Fruit fly (Drosophila melanogaster) whole organism, prepupa: Measurements from ENCODE around the gene CG7168.

Source experiments
- Blimp-1 ChIP-seq: fragments of 200-800 bp; sonication (Bioruptor generic); optimal IDR thresholded peaks from 3 replicates; lab custom pipeline; 2017; ENCODE audit warnings: missing biosample characterization, missing genetic modification characterization, mild to moderate bottlenecking, moderate library complexity, missing genetic modification reagents
- CG10631 ChIP-seq: fragments of 200-800 bp; sonication (Bioruptor generic); optimal IDR thresholded peaks from 2 replicates; lab custom pipeline; 2016; ENCODE audit warnings: missing biosample characterization, missing genetic modification characterization
- CG10669 ChIP-seq: fragments of 200-800 bp; sonication (Bioruptor generic); optimal IDR thresholded peaks from 3 replicates; lab custom pipeline; 2018; ENCODE audit warnings: missing biosample characterization, mild to moderate bottlenecking, missing genetic modification characterization, moderate library complexity
- CG11762 ChIP-seq: fragments of 200-800 bp; sonication (Bioruptor generic); optimal IDR thresholded peaks from 3 replicates; lab custom pipeline; 2016; ENCODE audit warnings: missing biosample characterization, missing genetic modification characterization; ENCODE audit not compliant: insufficient read depth
- CG15336 ChIP-seq: fragments of 200-800 bp; sonication (Bioruptor generic); IDR thresholded peaks from 2 replicates; pipeline ENCODE4 v1.3.6; 2022; ENCODE audit warnings: missing biosample characterization, missing genetic modification characterization
- CG1621 ChIP-seq: fragments of 200-800 bp; sonication (Bioruptor generic); optimal IDR thresholded peaks from 3 replicates; lab custom pipeline; 2018; ENCODE audit warnings: missing biosample characterization, mild to moderate bottlenecking, missing genetic modification characterization
- CG16779 ChIP-seq: fragments of 200-800 bp; sonication (Bioruptor generic); optimal IDR thresholded peaks from 3 replicates; lab custom pipeline; 2017; ENCODE audit warnings: missing biosample characterization, mild to moderate bottlenecking, missing genetic modification characterization
- CG3032 ChIP-seq: fragments of 200-800 bp; optimal IDR thresholded peaks from 2 replicates; lab custom pipeline; 2019; ENCODE audit warnings: missing biosample characterization, mild to moderate bottlenecking, missing genetic modification characterization, moderate library complexity
- CG31627 ChIP-seq: fragments of 200-800 bp; sonication (Bioruptor generic); optimal IDR thresholded peaks from 3 replicates; lab custom pipeline; 2016; ENCODE audit warnings: missing biosample characterization, missing genetic modification characterization
- CG32006 ChIP-seq: fragments of 200-800 bp; sonication (Bioruptor generic); optimal IDR thresholded peaks from 3 replicates; lab custom pipeline; 2017; ENCODE audit warnings: missing biosample characterization, mild to moderate bottlenecking, missing genetic modification characterization
- CG34406 ChIP-seq: fragments of 200-800 bp; sonication (Bioruptor generic); optimal IDR thresholded peaks from 3 replicates; lab custom pipeline; 2016; ENCODE audit warnings: missing biosample characterization, missing genetic modification characterization
- CG3919 ChIP-seq: fragments of 200-800 bp; sonication (Bioruptor generic); optimal IDR thresholded peaks from 3 replicates; lab custom pipeline; 2016; ENCODE audit warnings: missing biosample characterization, missing genetic modification characterization
- CG4318 ChIP-seq: fragments of 200-800 bp; sonication (Bioruptor generic); optimal IDR thresholded peaks from 3 replicates; lab custom pipeline; 2017; ENCODE audit warnings: missing biosample characterization, mild to moderate bottlenecking, missing genetic modification characterization
- CG6163 ChIP-seq: fragments of 200-800 bp; sonication (Bioruptor generic); IDR thresholded peaks from 3 replicates; pipeline ENCODE4 v1.3.6; 2022; ENCODE audit warnings: missing biosample characterization, missing genetic modification characterization
- CG6276 ChIP-seq: fragments of 200-800 bp; sonication (Bioruptor generic); optimal IDR thresholded peaks from 2 replicates; lab custom pipeline; 2017; ENCODE audit warnings: missing biosample characterization, mild to moderate bottlenecking, missing genetic modification characterization
- CG6792 ChIP-seq: fragments of 200-800 bp; sonication (Bioruptor generic); optimal IDR thresholded peaks from 3 replicates; lab custom pipeline; 2016; ENCODE audit warnings: missing biosample characterization, missing genetic modification characterization
- CG6808 ChIP-seq: fragments of 200-800 bp; sonication (Bioruptor generic); optimal IDR thresholded peaks from 3 replicates; lab custom pipeline; 2017; ENCODE audit warnings: missing biosample characterization, missing genetic modification characterization, mild to moderate bottlenecking, moderate library complexity, missing genetic modification reagents
- CG6854 ChIP-seq: fragments of 200-800 bp; sonication (Bioruptor generic); optimal IDR thresholded peaks from 2 replicates; lab custom pipeline; 2017; ENCODE audit warnings: missing biosample characterization, mild to moderate bottlenecking, missing genetic modification characterization
- CG7368 ChIP-seq: fragments of 200-800 bp; sonication (Bioruptor generic); optimal IDR thresholded peaks from 3 replicates; lab custom pipeline; 2016; ENCODE audit warnings: missing biosample characterization, missing genetic modification characterization
- CG8119 ChIP-seq: fragments of 200-800 bp; sonication (Bioruptor generic); IDR thresholded peaks from 3 replicates; pipeline ENCODE4 v1.3.6; 2022; ENCODE audit warnings: missing biosample characterization, missing genetic modification characterization
- CG8319 ChIP-seq: fragments of 200-800 bp; sonication (Bioruptor generic); optimal IDR thresholded peaks from 3 replicates; lab custom pipeline; 2016; ENCODE audit warnings: missing biosample characterization, missing genetic modification characterization
- CG8632 ChIP-seq: fragments of 200-800 bp; sonication (Bioruptor generic); optimal IDR thresholded peaks from 3 replicates; lab custom pipeline; 2016; ENCODE audit warnings: missing biosample characterization, missing genetic modification characterization
- CG9139 ChIP-seq: fragments of 200-800 bp; sonication (Bioruptor generic); optimal IDR thresholded peaks from 3 replicates; lab custom pipeline; 2017; ENCODE audit warnings: missing biosample characterization, mild to moderate bottlenecking, missing genetic modification characterization
- Eip75B ChIP-seq: fragments of 200-800 bp; sonication (Bioruptor generic); optimal IDR thresholded peaks from 3 replicates; lab custom pipeline; 2016; ENCODE audit warnings: missing biosample characterization, missing genetic modification characterization
- Eip78C ChIP-seq: fragments of 200-800 bp; sonication (Bioruptor generic); peaks from one replicate; lab custom pipeline; 2016; ENCODE audit warnings: missing biosample characterization, missing genetic modification characterization
- Eip93F ChIP-seq: fragments of 200-800 bp; sonication (Bioruptor generic); optimal IDR thresholded peaks from 2 replicates; lab custom pipeline; 2016; ENCODE audit warnings: missing biosample characterization, mild to moderate bottlenecking, missing genetic modification characterization
- Ets21C ChIP-seq: fragments of 200-800 bp; sonication (Bioruptor generic); optimal IDR thresholded peaks from 3 replicates; lab custom pipeline; 2016; ENCODE audit warnings: missing biosample characterization, missing genetic modification characterization
- Ets96B ChIP-seq: fragments of 200-800 bp; optimal IDR thresholded peaks from 2 replicates; lab custom pipeline; 2019; ENCODE audit warnings: missing biosample characterization, mild to moderate bottlenecking, missing genetic modification characterization, moderate library complexity
- Hr38 ChIP-seq: sonication (Bioruptor generic); optimal IDR thresholded peaks from 2 replicates; lab custom pipeline; 2016; ENCODE audit warnings: missing biosample characterization, missing genetic modification characterization
- Hr39 ChIP-seq: fragments of 200-800 bp; sonication (Bioruptor generic); optimal IDR thresholded peaks from 2 replicates; lab custom pipeline; 2016; ENCODE audit warnings: missing biosample characterization, missing genetic modification characterization
- Hr4 ChIP-seq: fragments of 200-800 bp; sonication (Bioruptor generic); optimal IDR thresholded peaks from 3 replicates; lab custom pipeline; 2016; ENCODE audit warnings: missing biosample characterization, missing genetic modification characterization
- Lpt ChIP-seq: fragments of 200-800 bp; sonication (Bioruptor generic); optimal IDR thresholded peaks from 3 replicates; lab custom pipeline; 2016; ENCODE audit warnings: missing biosample characterization, missing genetic modification characterization
- Met ChIP-seq: fragments of 200-800 bp; sonication (Bioruptor generic); optimal IDR thresholded peaks from 3 replicates; lab custom pipeline; 2016; ENCODE audit warnings: missing biosample characterization, missing genetic modification characterization
- OdsH ChIP-seq: fragments of 200-800 bp; sonication (Bioruptor generic); optimal IDR thresholded peaks from 3 replicates; lab custom pipeline; 2016; ENCODE audit warnings: missing biosample characterization, missing genetic modification characterization
- Smox ChIP-seq: fragments of 200-800 bp; sonication (Bioruptor generic); optimal IDR thresholded peaks from 3 replicates; lab custom pipeline; 2016; ENCODE audit warnings: missing biosample characterization, missing genetic modification characterization
- Sox102F ChIP-seq: fragments of 200-800 bp; sonication (Bioruptor generic); optimal IDR thresholded peaks from 2 replicates; lab custom pipeline; 2016; ENCODE audit warnings: missing biosample characterization, mild to moderate bottlenecking, missing genetic modification characterization
- Sox14 ChIP-seq: fragments of 200-800 bp; sonication (Bioruptor generic); optimal IDR thresholded peaks from 3 replicates; lab custom pipeline; 2016; ENCODE audit warnings: missing biosample characterization, missing genetic modification characterization
- Sox15 ChIP-seq: fragments of 200-800 bp; sonication (Bioruptor generic); optimal IDR thresholded peaks from 3 replicates; lab custom pipeline; 2016; ENCODE audit warnings: missing biosample characterization, missing genetic modification characterization
- acj6 ChIP-seq: fragments of 200-800 bp; sonication (Bioruptor generic); optimal IDR thresholded peaks from 3 replicates; lab custom pipeline; 2016; ENCODE audit warnings: missing biosample characterization, missing genetic modification characterization
- cyc ChIP-seq: fragments of 200-800 bp; sonication (Bioruptor generic); optimal IDR thresholded peaks from 3 replicates; lab custom pipeline; 2016; ENCODE audit warnings: missing biosample characterization, missing genetic modification characterization
- dsx ChIP-seq: fragments of 200-800 bp; optimal IDR thresholded peaks from 3 replicates; lab custom pipeline; 2019; ENCODE audit warnings: missing biosample characterization, mild to moderate bottlenecking, missing genetic modification characterization, moderate library complexity; ENCODE audit not compliant: poor library complexity, severe bottlenecking
- eg ChIP-seq: fragments of 200-800 bp; sonication (Bioruptor generic); IDR thresholded peaks from 3 replicates; pipeline ENCODE4 v1.3.6; 2022; ENCODE audit warnings: missing biosample characterization, missing genetic modification characterization
- esn ChIP-seq: fragments of 200-800 bp; sonication (Bioruptor generic); optimal IDR thresholded peaks from 2 replicates; lab custom pipeline; 2016; ENCODE audit warnings: missing biosample characterization, mild to moderate bottlenecking, missing genetic modification characterization, moderate library complexity
- fd59A ChIP-seq: fragments of 200-800 bp; sonication (Bioruptor generic); optimal IDR thresholded peaks from 2 replicates; lab custom pipeline; 2017; ENCODE audit warnings: missing biosample characterization, mild to moderate bottlenecking, missing genetic modification characterization, missing genetic modification reagents
- fd85E ChIP-seq: fragments of 200-800 bp; sonication (Bioruptor generic); optimal IDR thresholded peaks from 3 replicates; lab custom pipeline; 2016; ENCODE audit warnings: missing biosample characterization, missing genetic modification characterization
- net ChIP-seq: fragments of 200-800 bp; sonication (Bioruptor generic); optimal IDR thresholded peaks from 3 replicates; lab custom pipeline; 2016; ENCODE audit warnings: missing biosample characterization, missing genetic modification characterization
- pdm3 ChIP-seq: fragments of 200-800 bp; sonication (Bioruptor generic); optimal IDR thresholded peaks from 3 replicates; lab custom pipeline; 2016; ENCODE audit warnings: missing biosample characterization, missing genetic modification characterization
- salr ChIP-seq, 2 experiments: fragments of 200-800 bp; sonication (Bioruptor generic); optimal IDR thresholded peaks; 3 replicates each; lab custom pipeline; 2016 to 2018; ENCODE audit warnings: missing biosample characterization in 2 of 2, missing genetic modification characterization in 2 of 2, mild to moderate bottlenecking in 1 of 2
- spab ChIP-seq: fragments of 200-800 bp; sonication (Bioruptor generic); optimal IDR thresholded peaks from 2 replicates; lab custom pipeline; 2017; ENCODE audit warnings: missing biosample characterization, mild to moderate bottlenecking, missing genetic modification characterization, missing genetic modification reagents
- svp ChIP-seq: fragments of 200-800 bp; sonication (Bioruptor generic); peaks from one replicate; lab custom pipeline; 2016; ENCODE audit warnings: missing biosample characterization, missing genetic modification characterization
- topi ChIP-seq: fragments of 200-800 bp; sonication (Bioruptor generic); optimal IDR thresholded peaks from 3 replicates; lab custom pipeline; 2016; ENCODE audit warnings: missing biosample characterization, missing genetic modification characterization
- vri ChIP-seq: fragments of 200-800 bp; sonication (Bioruptor generic); optimal IDR thresholded peaks from 3 replicates; lab custom pipeline; 2016; ENCODE audit warnings: missing biosample characterization, mild to moderate bottlenecking, missing genetic modification characterization

CG7168 gene

DNA sequence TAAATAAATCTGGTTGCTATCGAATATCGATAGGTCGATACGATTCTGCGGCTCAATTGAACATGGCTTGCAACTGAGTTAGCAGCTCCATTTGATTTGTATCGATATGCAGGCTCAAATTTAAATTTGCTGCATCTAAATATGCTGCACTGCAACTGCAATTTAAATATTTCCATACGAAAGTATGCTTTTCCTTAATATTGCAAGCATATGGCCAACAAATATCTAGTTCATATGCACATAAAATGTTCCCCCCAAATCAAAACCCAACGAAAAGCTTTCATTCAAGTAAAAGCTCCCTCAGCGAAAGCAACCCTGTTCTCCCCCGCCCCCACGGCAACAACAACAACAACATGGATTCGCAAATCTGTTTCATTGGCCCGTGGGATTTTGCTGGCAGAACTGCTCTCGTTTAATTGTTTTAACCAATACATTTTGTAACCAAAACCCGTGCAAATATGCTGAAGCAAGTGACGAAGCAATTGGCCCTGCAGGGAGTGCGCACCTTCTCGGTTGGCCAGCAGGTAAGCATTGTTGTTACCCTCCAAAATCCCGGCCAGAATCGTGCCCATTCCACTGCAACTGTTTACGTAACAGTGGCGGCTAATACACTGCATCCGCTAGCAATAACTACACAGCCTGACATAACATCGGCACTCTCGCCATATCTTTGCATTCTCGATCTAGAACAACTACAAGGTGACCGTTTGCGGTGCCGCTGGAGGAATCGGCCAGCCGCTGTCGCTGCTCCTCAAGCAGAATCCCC is at the start of gene CG7168, which contains the start of gene Mdh2:
Gene CG7168, minus strand, starts transcription at position 40 of the 766 bp plus-strand sequence.
Gene Mdh2, plus strand, starts transcription at position 354 of the 766 bp plus-strand sequence.
- TF ChIP-seq Sox14 (GFP tag; lab: Kevin White, UChicago), result peak; percentile 7
- no peak for TF ChIP-seq Eip75B (GFP tag; lab: Kevin White, UChicago)
- TF ChIP-seq CG15336 (GFP tag; lab: Robert Waterston, UW), result no peak
- TF ChIP-seq eg, result no peak
- TF ChIP-seq CG8632 (GFP tag; lab: Kevin White, UChicago), result no peak
- no peak for TF ChIP-seq CG32006 (GFP tag; lab: Kevin White, UChicago)
- no peak for TF ChIP-seq Met (GFP tag; lab: Kevin White, UChicago)
- TF ChIP-seq CG9139 (GFP tag; lab: Kevin White, UChicago), result no peak
- no peak for TF ChIP-seq fd59A (GFP tag; lab: Kevin White, UChicago)
- TF ChIP-seq dsx, result peak; percentile 28
- no peak for TF ChIP-seq Hr4 (GFP tag; lab: Kevin White, UChicago)
- TF ChIP-seq CG3032 (tag; lab: Kevin White, UChicago), result no peak
- TF ChIP-seq CG6854 (GFP tag; lab: Kevin White, UChicago), result no peak
- peak; percentile 82 for TF ChIP-seq vri (GFP tag; lab: Kevin White, UChicago)
- TF ChIP-seq CG3919 (GFP tag; lab: Kevin White, UChicago), result no peak
- no peak for TF ChIP-seq Smox (GFP tag; lab: Kevin White, UChicago)
- peak; percentile 75 for TF ChIP-seq svp (GFP tag; lab: Kevin White, UChicago)
- TF ChIP-seq acj6 (GFP tag; lab: Kevin White, UChicago), result no peak
- no peak for TF ChIP-seq Sox102F
- TF ChIP-seq CG10631 (GFP tag; lab: Kevin White, UChicago), result no peak
- no peak for TF ChIP-seq CG11762 (GFP tag; lab: Kevin White, UChicago)
- TF ChIP-seq Ets21C (GFP tag; lab: Kevin White, UChicago), result no peak
- no peak for TF ChIP-seq CG6163 (GFP tag; lab: Robert Waterston, UW)
- no peak for TF ChIP-seq OdsH (GFP tag; lab: Kevin White, UChicago)
- TF ChIP-seq Hr39 (GFP tag; lab: Kevin White, UChicago), result no peak
- TF ChIP-seq CG8319, result no peak
- TF ChIP-seq CG8119, result no peak
- no peak for TF ChIP-seq Blimp-1
- TF ChIP-seq CG31627 (GFP tag; lab: Kevin White, UChicago), result no peak
- TF ChIP-seq CG6276, result no peak
- no peak for TF ChIP-seq CG34406 (GFP tag; lab: Kevin White, UChicago)
- no peak for TF ChIP-seq Ets96B (tag; lab: Kevin White, UChicago)
- TF ChIP-seq Eip93F, result no peak
- TF ChIP-seq spab (GFP tag; lab: Kevin White, UChicago), result no peak
- TF ChIP-seq topi (GFP tag; lab: Kevin White, UChicago), result peak; percentile 2
- no peak for TF ChIP-seq CG10669 (GFP tag; lab: Kevin White, UChicago)
- no peak for TF ChIP-seq fd85E (GFP tag; lab: Kevin White, UChicago)
- TF ChIP-seq net (GFP tag; lab: Kevin White, UChicago), result no peak
- TF ChIP-seq CG1621 (tag; lab: Kevin White, UChicago), result no peak
- TF ChIP-seq Hr38, result no peak
- no peak for TF ChIP-seq Sox15 (GFP tag; lab: Kevin White, UChicago)
- TF ChIP-seq CG16779 (tag; lab: Kevin White, UChicago), result no peak
- no peak for TF ChIP-seq Eip78C (GFP tag; lab: Kevin White, UChicago)
- no peak for TF ChIP-seq salr (GFP tag; optimal IDR thresholded peaks at IDR 0.05; lab: Kevin White, UChicago)
- TF ChIP-seq CG6808 (GFP tag; lab: Kevin White, UChicago), result no peak
- TF ChIP-seq cyc (GFP tag; lab: Kevin White, UChicago), result no peak
- peak; percentile 17 for TF ChIP-seq esn (GFP tag; lab: Kevin White, UChicago)
- no peak for TF ChIP-seq CG7368 (GFP tag; lab: Kevin White, UChicago)
- no peak for TF ChIP-seq pdm3 (GFP tag; lab: Kevin White, UChicago)
- no peak for TF ChIP-seq CG6792 (GFP tag; lab: Kevin White, UChicago)
- no peak for TF ChIP-seq Lpt (GFP tag; lab: Kevin White, UChicago)
- no peak for TF ChIP-seq CG4318 (GFP tag; lab: Kevin White, UChicago)
